Fruit fly (Drosophila melanogaster) whole organism, prepupa: Measurements from ENCODE around the gene ND-15.

Experiments
- CG11294 ChIP-seq: fragments of 200-800 bp; sonication (Bioruptor generic); IDR thresholded peaks from 2 replicates; pipeline ENCODE4 v1.3.6; 2022; ENCODE audit warnings: missing biosample characterization, missing genetic modification characterization
- CG11902 ChIP-seq: fragments of 200-800 bp; sonication (Bioruptor generic); optimal IDR thresholded peaks from 3 replicates; lab custom pipeline; 2016; ENCODE audit warnings: missing biosample characterization, missing genetic modification characterization
- CG1621 ChIP-seq: fragments of 200-800 bp; sonication (Bioruptor generic); optimal IDR thresholded peaks from 3 replicates; lab custom pipeline; 2018; ENCODE audit warnings: missing biosample characterization, mild to moderate bottlenecking, missing genetic modification characterization
- CG3032 ChIP-seq: fragments of 200-800 bp; optimal IDR thresholded peaks from 2 replicates; lab custom pipeline; 2019; ENCODE audit warnings: missing biosample characterization, mild to moderate bottlenecking, missing genetic modification characterization, moderate library complexity
- CG31627 ChIP-seq: fragments of 200-800 bp; sonication (Bioruptor generic); optimal IDR thresholded peaks from 3 replicates; lab custom pipeline; 2016; ENCODE audit warnings: missing biosample characterization, missing genetic modification characterization
- CG32006 ChIP-seq: fragments of 200-800 bp; sonication (Bioruptor generic); optimal IDR thresholded peaks from 3 replicates; lab custom pipeline; 2017; ENCODE audit warnings: missing biosample characterization, mild to moderate bottlenecking, missing genetic modification characterization
- CG34406 ChIP-seq: fragments of 200-800 bp; sonication (Bioruptor generic); optimal IDR thresholded peaks from 3 replicates; lab custom pipeline; 2016; ENCODE audit warnings: missing biosample characterization, missing genetic modification characterization
- CG4318 ChIP-seq: fragments of 200-800 bp; sonication (Bioruptor generic); optimal IDR thresholded peaks from 3 replicates; lab custom pipeline; 2017; ENCODE audit warnings: missing biosample characterization, mild to moderate bottlenecking, missing genetic modification characterization
- CG6163 ChIP-seq: fragments of 200-800 bp; sonication (Bioruptor generic); IDR thresholded peaks from 3 replicates; pipeline ENCODE4 v1.3.6; 2022; ENCODE audit warnings: missing biosample characterization, missing genetic modification characterization
- CG6792 ChIP-seq: fragments of 200-800 bp; sonication (Bioruptor generic); optimal IDR thresholded peaks from 3 replicates; lab custom pipeline; 2016; ENCODE audit warnings: missing biosample characterization, missing genetic modification characterization
- CG6808 ChIP-seq: fragments of 200-800 bp; sonication (Bioruptor generic); optimal IDR thresholded peaks from 3 replicates; lab custom pipeline; 2017; ENCODE audit warnings: missing biosample characterization, missing genetic modification characterization, mild to moderate bottlenecking, moderate library complexity, missing genetic modification reagents
- CG7368 ChIP-seq: fragments of 200-800 bp; sonication (Bioruptor generic); optimal IDR thresholded peaks from 3 replicates; lab custom pipeline; 2016; ENCODE audit warnings: missing biosample characterization, missing genetic modification characterization
- CG8632 ChIP-seq: fragments of 200-800 bp; sonication (Bioruptor generic); optimal IDR thresholded peaks from 3 replicates; lab custom pipeline; 2016; ENCODE audit warnings: missing biosample characterization, missing genetic modification characterization
- CG9139 ChIP-seq: fragments of 200-800 bp; sonication (Bioruptor generic); optimal IDR thresholded peaks from 3 replicates; lab custom pipeline; 2017; ENCODE audit warnings: missing biosample characterization, mild to moderate bottlenecking, missing genetic modification characterization
- Eip93F ChIP-seq: fragments of 200-800 bp; sonication (Bioruptor generic); optimal IDR thresholded peaks from 2 replicates; lab custom pipeline; 2016; ENCODE audit warnings: missing biosample characterization, mild to moderate bottlenecking, missing genetic modification characterization
- Ets21C ChIP-seq: fragments of 200-800 bp; sonication (Bioruptor generic); optimal IDR thresholded peaks from 3 replicates; lab custom pipeline; 2016; ENCODE audit warnings: missing biosample characterization, missing genetic modification characterization
- Gug ChIP-seq: fragments of 200-800 bp; sonication (Bioruptor generic); IDR thresholded peaks from 2 replicates; pipeline ENCODE4 v1.3.6; 2022; ENCODE audit warnings: missing biosample characterization, missing genetic modification characterization
- Hr38 ChIP-seq: sonication (Bioruptor generic); optimal IDR thresholded peaks from 2 replicates; lab custom pipeline; 2016; ENCODE audit warnings: missing biosample characterization, missing genetic modification characterization
- Hr4 ChIP-seq: fragments of 200-800 bp; sonication (Bioruptor generic); optimal IDR thresholded peaks from 3 replicates; lab custom pipeline; 2016; ENCODE audit warnings: missing biosample characterization, missing genetic modification characterization
- Lpt ChIP-seq: fragments of 200-800 bp; sonication (Bioruptor generic); optimal IDR thresholded peaks from 3 replicates; lab custom pipeline; 2016; ENCODE audit warnings: missing biosample characterization, missing genetic modification characterization
- Met ChIP-seq: fragments of 200-800 bp; sonication (Bioruptor generic); optimal IDR thresholded peaks from 3 replicates; lab custom pipeline; 2016; ENCODE audit warnings: missing biosample characterization, missing genetic modification characterization
- OdsH ChIP-seq: fragments of 200-800 bp; sonication (Bioruptor generic); optimal IDR thresholded peaks from 3 replicates; lab custom pipeline; 2016; ENCODE audit warnings: missing biosample characterization, missing genetic modification characterization
- Smox ChIP-seq: fragments of 200-800 bp; sonication (Bioruptor generic); optimal IDR thresholded peaks from 3 replicates; lab custom pipeline; 2016; ENCODE audit warnings: missing biosample characterization, missing genetic modification characterization
- Sox14 ChIP-seq: fragments of 200-800 bp; sonication (Bioruptor generic); optimal IDR thresholded peaks from 3 replicates; lab custom pipeline; 2016; ENCODE audit warnings: missing biosample characterization, missing genetic modification characterization
- Sox15 ChIP-seq: fragments of 200-800 bp; sonication (Bioruptor generic); optimal IDR thresholded peaks from 3 replicates; lab custom pipeline; 2016; ENCODE audit warnings: missing biosample characterization, missing genetic modification characterization
- achi ChIP-seq: fragments of 200-800 bp; sonication (Bioruptor generic); optimal IDR thresholded peaks from 3 replicates; lab custom pipeline; 2016; ENCODE audit warnings: missing biosample characterization, missing genetic modification characterization
- acj6 ChIP-seq: fragments of 200-800 bp; sonication (Bioruptor generic); optimal IDR thresholded peaks from 3 replicates; lab custom pipeline; 2016; ENCODE audit warnings: missing biosample characterization, missing genetic modification characterization
- dac ChIP-seq: fragments of 200-800 bp; sonication (Bioruptor generic); optimal IDR thresholded peaks from 2 replicates; lab custom pipeline; 2017; ENCODE audit warnings: missing biosample characterization, mild to moderate bottlenecking, missing genetic modification characterization
- dsx ChIP-seq: fragments of 200-800 bp; optimal IDR thresholded peaks from 3 replicates; lab custom pipeline; 2019; ENCODE audit warnings: missing biosample characterization, mild to moderate bottlenecking, missing genetic modification characterization, moderate library complexity; ENCODE audit not compliant: poor library complexity, severe bottlenecking
- eg ChIP-seq: fragments of 200-800 bp; sonication (Bioruptor generic); IDR thresholded peaks from 3 replicates; pipeline ENCODE4 v1.3.6; 2022; ENCODE audit warnings: missing biosample characterization, missing genetic modification characterization
- esn ChIP-seq: fragments of 200-800 bp; sonication (Bioruptor generic); optimal IDR thresholded peaks from 2 replicates; lab custom pipeline; 2016; ENCODE audit warnings: missing biosample characterization, mild to moderate bottlenecking, missing genetic modification characterization, moderate library complexity
- fd59A ChIP-seq: fragments of 200-800 bp; sonication (Bioruptor generic); optimal IDR thresholded peaks from 2 replicates; lab custom pipeline; 2017; ENCODE audit warnings: missing biosample characterization, mild to moderate bottlenecking, missing genetic modification characterization, missing genetic modification reagents
- lz ChIP-seq: fragments of 200-800 bp; sonication (Bioruptor generic); optimal IDR thresholded peaks from 3 replicates; lab custom pipeline; 2016; ENCODE audit warnings: missing biosample characterization, missing genetic modification characterization
- net ChIP-seq: fragments of 200-800 bp; sonication (Bioruptor generic); optimal IDR thresholded peaks from 3 replicates; lab custom pipeline; 2016; ENCODE audit warnings: missing biosample characterization, missing genetic modification characterization
- pdm3 ChIP-seq: fragments of 200-800 bp; sonication (Bioruptor generic); optimal IDR thresholded peaks from 3 replicates; lab custom pipeline; 2016; ENCODE audit warnings: missing biosample characterization, missing genetic modification characterization
- ss ChIP-seq, 2 experiments: fragments of 200-800 bp; sonication (Bioruptor generic); optimal IDR thresholded peaks; 2 replicates in 1 of 2; 3 replicates in 1 of 2; lab custom pipeline; 2017 to 2018; ENCODE audit warnings: mild to moderate bottlenecking in 2 of 2, missing biosample characterization in 2 of 2, missing genetic modification characterization in 2 of 2, moderate library complexity in 1 of 2
- svp ChIP-seq: fragments of 200-800 bp; sonication (Bioruptor generic); peaks from one replicate; lab custom pipeline; 2016; ENCODE audit warnings: missing biosample characterization, missing genetic modification characterization
- vri ChIP-seq: fragments of 200-800 bp; sonication (Bioruptor generic); optimal IDR thresholded peaks from 3 replicates; lab custom pipeline; 2016; ENCODE audit warnings: missing biosample characterization, mild to moderate bottlenecking, missing genetic modification characterization

Gene ND-15

dm6 chr2L:66369-67278 lies 47.9 kb upstream of the ND-15 start, which contains the start of gene dbr (continued):
- TF ChIP-seq Lpt (GFP tag; lab: Kevin White, UChicago) (peak; percentile 73), Smox (GFP tag; lab: Kevin White, UChicago) (no peak), fd59A (GFP tag; lab: Kevin White, UChicago) (peak; percentile 57), Hr38 (GFP tag; lab: Kevin White, UChicago) (no peak), lz (no peak), CG6792 (GFP tag; lab: Kevin White, UChicago) (peak; percentile 24), CG11294 (peak; percentile 56; the same call in 1 of the 2 replicates), CG1621 (tag; lab: Kevin White, UChicago) (peak; percentile 90), Ets21C (GFP tag; lab: Kevin White, UChicago) (no peak), esn (GFP tag; lab: Kevin White, UChicago) (peak; percentile 33), CG34406 (peak; percentile 29), CG11902 (GFP tag; lab: Kevin White, UChicago) (no peak), Hr4 (GFP tag; lab: Kevin White, UChicago) (no peak), Sox14 (peak; percentile 51), CG32006 (GFP tag; lab: Kevin White, UChicago) (peak; percentile 62), Eip93F (GFP tag; lab: Kevin White, UChicago) (no peak), achi (GFP tag; lab: Kevin White, UChicago) (no peak), CG3032 (tag; lab: Kevin White, UChicago) (peak; percentile 67), CG6163 (GFP tag; lab: Robert Waterston, UW) (peak; percentile 88), Gug (GFP tag; lab: Robert Waterston, UW) (peak; percentile 49; the same call in 1 of the 2 replicates), Sox15 (GFP tag; lab: Kevin White, UChicago) (no peak), net (GFP tag; lab: Kevin White, UChicago) (peak; percentile 84), pdm3 (GFP tag; lab: Kevin White, UChicago) (peak; percentile 42), CG6808 (GFP tag; lab: Kevin White, UChicago) (peak; percentile 78), ss (GFP tag; optimal IDR thresholded peaks at IDR 0.05; lab: Kevin White, UChicago) (peak; percentile 65 to 84), acj6 (GFP tag; lab: Kevin White, UChicago) (no peak), CG7368 (peak; percentile 4), Met (GFP tag; lab: Kevin White, UChicago) (peak; percentile 30), CG4318 (GFP tag; lab: Kevin White, UChicago) (no peak), CG9139 (GFP tag; lab: Kevin White, UChicago) (peak; percentile 60), dac (peak; percentile 59), CG8632 (GFP tag; lab: Kevin White, UChicago) (peak; percentile 23)

DNA sequence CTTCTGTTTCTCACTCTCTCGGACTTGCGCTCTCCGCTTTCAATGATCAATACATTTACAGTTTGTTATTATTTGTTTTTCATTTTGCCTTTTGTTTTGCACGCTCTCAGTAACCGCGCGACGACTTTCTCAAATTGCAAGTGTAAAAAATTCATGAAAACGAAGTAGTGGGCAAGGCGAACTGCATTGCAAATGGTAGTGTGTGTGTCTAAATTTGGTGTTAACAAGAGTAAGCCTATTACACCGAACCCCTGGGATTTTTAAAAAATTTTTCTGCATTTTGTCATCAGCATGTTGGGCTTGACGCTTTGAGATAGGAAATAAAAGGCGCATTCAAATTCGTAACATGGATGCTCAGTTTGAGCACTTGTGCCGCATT lies 47.3 kb upstream of the ND-15 start:
- TF ChIP-seq eg (GFP tag; lab: Robert Waterston, UW) = 0 out of 3 replicates have a peak, but pooled peaks have one; percentile 13
- no peak for TF ChIP-seq vri (GFP tag; lab: Kevin White, UChicago)
- peak; percentile 29; the same call in 1 of the 3 replicates for TF ChIP-seq CG6163 (GFP tag; lab: Robert Waterston, UW)

dm6 chr2L:69560-69959 lies 45.0 kb upstream of the ND-15 start:
- no peak for TF ChIP-seq Hr4 (GFP tag; lab: Kevin White, UChicago)
- TF ChIP-seq fd59A (GFP tag; lab: Kevin White, UChicago) = no peak
- no peak for TF ChIP-seq CG31627
- peak; percentile 66 for TF ChIP-seq vri (GFP tag; lab: Kevin White, UChicago)
- TF ChIP-seq svp (GFP tag; lab: Kevin White, UChicago) = no peak
- TF ChIP-seq OdsH (GFP tag; lab: Kevin White, UChicago) = no peak
- no peak for TF ChIP-seq lz
- peak; percentile 24 for TF ChIP-seq Sox14
- TF ChIP-seq CG32006 (GFP tag; lab: Kevin White, UChicago) = no peak
- no peak for TF ChIP-seq dsx (GFP tag; lab: Kevin White, UChicago)
- TF ChIP-seq, all 60 proteins: peak for 2
